Fruit fly (Drosophila melanogaster) whole organism, prepupa: Measurements from ENCODE around the gene CG2964.
A peak's percentile ranks its signal among the peaks of the same experiment; 100 is the strongest.

Experiments
- Blimp-1 ChIP-seq: fragments of 200-800 bp; sonication (Bioruptor generic); optimal IDR thresholded peaks from 3 replicates; lab custom pipeline; 2017; ENCODE audit warnings: missing biosample characterization, missing genetic modification characterization, mild to moderate bottlenecking, moderate library complexity, missing genetic modification reagents
- CG10631 ChIP-seq: fragments of 200-800 bp; sonication (Bioruptor generic); optimal IDR thresholded peaks from 2 replicates; lab custom pipeline; 2016; ENCODE audit warnings: missing biosample characterization, missing genetic modification characterization
- CG11762 ChIP-seq: fragments of 200-800 bp; sonication (Bioruptor generic); optimal IDR thresholded peaks from 3 replicates; lab custom pipeline; 2016; ENCODE audit warnings: missing biosample characterization, missing genetic modification characterization; ENCODE audit not compliant: insufficient read depth
- CG11902 ChIP-seq: fragments of 200-800 bp; sonication (Bioruptor generic); optimal IDR thresholded peaks from 3 replicates; lab custom pipeline; 2016; ENCODE audit warnings: missing biosample characterization, missing genetic modification characterization
- CG15336 ChIP-seq: fragments of 200-800 bp; sonication (Bioruptor generic); IDR thresholded peaks from 2 replicates; pipeline ENCODE4 v1.3.6; 2022; ENCODE audit warnings: missing biosample characterization, missing genetic modification characterization
- CG1621 ChIP-seq: fragments of 200-800 bp; sonication (Bioruptor generic); optimal IDR thresholded peaks from 3 replicates; lab custom pipeline; 2018; ENCODE audit warnings: missing biosample characterization, mild to moderate bottlenecking, missing genetic modification characterization
- CG16779 ChIP-seq: fragments of 200-800 bp; sonication (Bioruptor generic); optimal IDR thresholded peaks from 3 replicates; lab custom pipeline; 2017; ENCODE audit warnings: missing biosample characterization, mild to moderate bottlenecking, missing genetic modification characterization
- CG31627 ChIP-seq: fragments of 200-800 bp; sonication (Bioruptor generic); optimal IDR thresholded peaks from 3 replicates; lab custom pipeline; 2016; ENCODE audit warnings: missing biosample characterization, missing genetic modification characterization
- CG34406 ChIP-seq: fragments of 200-800 bp; sonication (Bioruptor generic); optimal IDR thresholded peaks from 3 replicates; lab custom pipeline; 2016; ENCODE audit warnings: missing biosample characterization, missing genetic modification characterization
- CG3919 ChIP-seq: fragments of 200-800 bp; sonication (Bioruptor generic); optimal IDR thresholded peaks from 3 replicates; lab custom pipeline; 2016; ENCODE audit warnings: missing biosample characterization, missing genetic modification characterization
- CG4318 ChIP-seq: fragments of 200-800 bp; sonication (Bioruptor generic); optimal IDR thresholded peaks from 3 replicates; lab custom pipeline; 2017; ENCODE audit warnings: missing biosample characterization, mild to moderate bottlenecking, missing genetic modification characterization
- CG9139 ChIP-seq: fragments of 200-800 bp; sonication (Bioruptor generic); optimal IDR thresholded peaks from 3 replicates; lab custom pipeline; 2017; ENCODE audit warnings: missing biosample characterization, mild to moderate bottlenecking, missing genetic modification characterization
- Eip75B ChIP-seq: fragments of 200-800 bp; sonication (Bioruptor generic); optimal IDR thresholded peaks from 3 replicates; lab custom pipeline; 2016; ENCODE audit warnings: missing biosample characterization, missing genetic modification characterization
- Eip93F ChIP-seq: fragments of 200-800 bp; sonication (Bioruptor generic); optimal IDR thresholded peaks from 2 replicates; lab custom pipeline; 2016; ENCODE audit warnings: missing biosample characterization, mild to moderate bottlenecking, missing genetic modification characterization
- Gug ChIP-seq: fragments of 200-800 bp; sonication (Bioruptor generic); IDR thresholded peaks from 2 replicates; pipeline ENCODE4 v1.3.6; 2022; ENCODE audit warnings: missing biosample characterization, missing genetic modification characterization
- Hr4 ChIP-seq: fragments of 200-800 bp; sonication (Bioruptor generic); optimal IDR thresholded peaks from 3 replicates; lab custom pipeline; 2016; ENCODE audit warnings: missing biosample characterization, missing genetic modification characterization
- Lpt ChIP-seq: fragments of 200-800 bp; sonication (Bioruptor generic); optimal IDR thresholded peaks from 3 replicates; lab custom pipeline; 2016; ENCODE audit warnings: missing biosample characterization, missing genetic modification characterization
- Met ChIP-seq: fragments of 200-800 bp; sonication (Bioruptor generic); optimal IDR thresholded peaks from 3 replicates; lab custom pipeline; 2016; ENCODE audit warnings: missing biosample characterization, missing genetic modification characterization
- OdsH ChIP-seq: fragments of 200-800 bp; sonication (Bioruptor generic); optimal IDR thresholded peaks from 3 replicates; lab custom pipeline; 2016; ENCODE audit warnings: missing biosample characterization, missing genetic modification characterization
- Smox ChIP-seq: fragments of 200-800 bp; sonication (Bioruptor generic); optimal IDR thresholded peaks from 3 replicates; lab custom pipeline; 2016; ENCODE audit warnings: missing biosample characterization, missing genetic modification characterization
- Sox102F ChIP-seq: fragments of 200-800 bp; sonication (Bioruptor generic); optimal IDR thresholded peaks from 2 replicates; lab custom pipeline; 2016; ENCODE audit warnings: missing biosample characterization, mild to moderate bottlenecking, missing genetic modification characterization
- Sox14 ChIP-seq: fragments of 200-800 bp; sonication (Bioruptor generic); optimal IDR thresholded peaks from 3 replicates; lab custom pipeline; 2016; ENCODE audit warnings: missing biosample characterization, missing genetic modification characterization
- Sox15 ChIP-seq: fragments of 200-800 bp; sonication (Bioruptor generic); optimal IDR thresholded peaks from 3 replicates; lab custom pipeline; 2016; ENCODE audit warnings: missing biosample characterization, missing genetic modification characterization
- acj6 ChIP-seq: fragments of 200-800 bp; sonication (Bioruptor generic); optimal IDR thresholded peaks from 3 replicates; lab custom pipeline; 2016; ENCODE audit warnings: missing biosample characterization, missing genetic modification characterization
- cyc ChIP-seq: fragments of 200-800 bp; sonication (Bioruptor generic); optimal IDR thresholded peaks from 3 replicates; lab custom pipeline; 2016; ENCODE audit warnings: missing biosample characterization, missing genetic modification characterization
- dac ChIP-seq: fragments of 200-800 bp; sonication (Bioruptor generic); optimal IDR thresholded peaks from 2 replicates; lab custom pipeline; 2017; ENCODE audit warnings: missing biosample characterization, mild to moderate bottlenecking, missing genetic modification characterization
- dsx ChIP-seq: fragments of 200-800 bp; optimal IDR thresholded peaks from 3 replicates; lab custom pipeline; 2019; ENCODE audit warnings: missing biosample characterization, mild to moderate bottlenecking, missing genetic modification characterization, moderate library complexity; ENCODE audit not compliant: poor library complexity, severe bottlenecking
- fd59A ChIP-seq: fragments of 200-800 bp; sonication (Bioruptor generic); optimal IDR thresholded peaks from 2 replicates; lab custom pipeline; 2017; ENCODE audit warnings: missing biosample characterization, mild to moderate bottlenecking, missing genetic modification characterization, missing genetic modification reagents
- fkh ChIP-seq: fragments of 200-800 bp; sonication (Bioruptor generic); optimal IDR thresholded peaks from 3 replicates; lab custom pipeline; 2017; ENCODE audit warnings: missing biosample characterization, mild to moderate bottlenecking, missing genetic modification characterization, moderate library complexity
- lz ChIP-seq: fragments of 200-800 bp; sonication (Bioruptor generic); optimal IDR thresholded peaks from 3 replicates; lab custom pipeline; 2016; ENCODE audit warnings: missing biosample characterization, missing genetic modification characterization
- net ChIP-seq: fragments of 200-800 bp; sonication (Bioruptor generic); optimal IDR thresholded peaks from 3 replicates; lab custom pipeline; 2016; ENCODE audit warnings: missing biosample characterization, missing genetic modification characterization
- pdm3 ChIP-seq: fragments of 200-800 bp; sonication (Bioruptor generic); optimal IDR thresholded peaks from 3 replicates; lab custom pipeline; 2016; ENCODE audit warnings: missing biosample characterization, missing genetic modification characterization
- salr ChIP-seq, 2 experiments: fragments of 200-800 bp; sonication (Bioruptor generic); optimal IDR thresholded peaks; 3 replicates each; lab custom pipeline; 2016 to 2018; ENCODE audit warnings: missing biosample characterization in 2 of 2, missing genetic modification characterization in 2 of 2, mild to moderate bottlenecking in 1 of 2
- spab ChIP-seq: fragments of 200-800 bp; sonication (Bioruptor generic); optimal IDR thresholded peaks from 2 replicates; lab custom pipeline; 2017; ENCODE audit warnings: missing biosample characterization, mild to moderate bottlenecking, missing genetic modification characterization, missing genetic modification reagents
- ss ChIP-seq, 2 experiments: fragments of 200-800 bp; sonication (Bioruptor generic); optimal IDR thresholded peaks; 2 replicates in 1 of 2; 3 replicates in 1 of 2; lab custom pipeline; 2017 to 2018; ENCODE audit warnings: mild to moderate bottlenecking in 2 of 2, missing biosample characterization in 2 of 2, missing genetic modification characterization in 2 of 2, moderate library complexity in 1 of 2
- svp ChIP-seq: fragments of 200-800 bp; sonication (Bioruptor generic); peaks from one replicate; lab custom pipeline; 2016; ENCODE audit warnings: missing biosample characterization, missing genetic modification characterization
- vri ChIP-seq: fragments of 200-800 bp; sonication (Bioruptor generic); optimal IDR thresholded peaks from 3 replicates; lab custom pipeline; 2016; ENCODE audit warnings: missing biosample characterization, mild to moderate bottlenecking, missing genetic modification characterization

Gene CG2964

dm6 chr2L:2830341-2830800 is 18.1 kb downstream of the CG2964 start (continued):
- TF ChIP-seq dsx (GFP tag; lab: Kevin White, UChicago) (peak; percentile 89), Blimp-1 (peak; percentile 71), CG31627 (GFP tag; lab: Kevin White, UChicago) (peak; percentile 85), Smox (GFP tag; lab: Kevin White, UChicago) (peak; percentile 90), spab (GFP tag; lab: Kevin White, UChicago) (peak; percentile 97), CG11762 (peak; percentile 92), Eip75B (GFP tag; lab: Kevin White, UChicago) (peak; percentile 91), Hr4 (GFP tag; lab: Kevin White, UChicago) (peak; percentile 93), acj6 (GFP tag; lab: Kevin White, UChicago) (peak; percentile 95), Sox15 (GFP tag; lab: Kevin White, UChicago) (peak; percentile 88), CG16779 (tag; lab: Kevin White, UChicago) (peak; percentile 94), cyc (GFP tag; lab: Kevin White, UChicago) (peak; percentile 83), CG15336 (GFP tag; lab: Robert Waterston, UW) (peak; percentile 90), svp (GFP tag; lab: Kevin White, UChicago) (peak; percentile 93), Eip93F (peak; percentile 84), Sox102F (GFP tag; lab: Kevin White, UChicago) (peak; percentile 90), CG10631 (GFP tag; lab: Kevin White, UChicago) (peak; percentile 94), CG4318 (GFP tag; lab: Kevin White, UChicago) (peak; percentile 95), fkh (GFP tag; lab: Kevin White, UChicago) (peak; percentile 38), Sox14 (GFP tag; lab: Kevin White, UChicago) (peak; percentile 91), net (GFP tag; lab: Kevin White, UChicago) (peak; percentile 94), salr (GFP tag; optimal IDR thresholded peaks at IDR 0.05; lab: Kevin White, UChicago) (peak; percentile 67 to 98), fd59A (GFP tag; lab: Kevin White, UChicago) (peak; percentile 97), OdsH (GFP tag; lab: Kevin White, UChicago) (peak; percentile 95), CG9139 (GFP tag; lab: Kevin White, UChicago) (peak; percentile 87), CG3919 (GFP tag; lab: Kevin White, UChicago) (peak; percentile 94), CG11902 (GFP tag; lab: Kevin White, UChicago) (peak; percentile 82), pdm3 (GFP tag; lab: Kevin White, UChicago) (peak; percentile 89), vri (GFP tag; lab: Kevin White, UChicago) (peak; percentile 78), Gug (GFP tag; lab: Robert Waterston, UW) (peak; percentile 82), dac (GFP tag; lab: Kevin White, UChicago) (peak; percentile 90), ss (GFP tag; optimal IDR thresholded peaks at IDR 0.05; lab: Kevin White, UChicago) (peak; percentile 95 to 96), Lpt (GFP tag; lab: Kevin White, UChicago) (peak; percentile 90)
- TF ChIP-seq, all 60 proteins: peak for 59

dm6 chr2L:2837742-2838461 is 25.7 kb downstream of the CG2964 start, which contains the start of the genes CG3119 and Cpr23B:
CG3119 (minus strand) TSS chr2L:2837833.
Cpr23B (plus strand) TSS chr2L:2838411.
- TF ChIP-seq Met (GFP tag; lab: Kevin White, UChicago): no peak
- no peak for TF ChIP-seq CG4318 (GFP tag; lab: Kevin White, UChicago)
- TF ChIP-seq lz (GFP tag; lab: Kevin White, UChicago): no peak
- TF ChIP-seq fkh (GFP tag; lab: Kevin White, UChicago): no peak
- no peak for TF ChIP-seq CG34406 (GFP tag; lab: Kevin White, UChicago)
- no peak for TF ChIP-seq ss (GFP tag; optimal IDR thresholded peaks at IDR 0.05; lab: Kevin White, UChicago)
- TF ChIP-seq CG1621 (tag; lab: Kevin White, UChicago): no peak
- TF ChIP-seq, all 60 proteins: peak for 0
